Worm (Caenorhabditis elegans): ENCODE measurements around the gene B0432.7.

- TF ChIP-seq B0035.1 (tag; optimal IDR thresholded peaks at IDR 0.05): no peak
- no peak for TF ChIP-seq lin-35 (GFP tag; optimal IDR thresholded peaks at IDR 0.05)
- TF ChIP-seq snpc-4 (GFP tag; optimal IDR thresholded peaks at IDR 0.05): no peak
- no peak for TF ChIP-seq snpc-4 (tag; optimal IDR thresholded peaks at IDR 0.05)
- TF ChIP-seq let-607 (tag; optimal IDR thresholded peaks at IDR 0.05): no peak
- TF ChIP-seq ets-4 (GFP tag; optimal IDR thresholded peaks at IDR 0.05): no peak
- no peak for TF ChIP-seq F37B4.10 (GFP tag; IDR thresholded peaks at IDR 0.05)
- TF ChIP-seq F49E8.2 (tag; optimal IDR thresholded peaks at IDR 0.05; ENCODE audit: insufficient read depth): no peak
Measured at ce11 chrII:321183-321582, 47.4 kb upstream of the B0432.7 start.
